Worm (Caenorhabditis elegans): ENCODE data around the gene lin-48.

DNA sequence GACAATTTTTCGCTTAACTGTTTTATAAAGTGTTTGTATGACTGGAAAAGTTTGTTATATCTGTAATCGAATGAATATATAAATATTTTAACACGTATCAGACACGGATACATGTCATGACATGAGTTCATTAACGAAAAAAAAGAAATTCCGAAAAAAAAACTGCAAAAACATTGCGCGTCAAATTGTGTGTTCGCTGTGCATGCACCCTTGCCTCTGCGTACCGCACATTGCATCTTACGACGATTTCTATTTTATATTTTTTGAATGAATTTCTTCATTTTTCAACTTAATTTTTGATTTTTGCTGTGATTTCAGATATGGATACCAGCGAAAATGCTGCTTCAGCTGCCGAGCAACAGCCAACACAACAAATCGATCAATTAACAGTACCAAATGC lies 40.3 kb upstream of the lin-48 start, which contains the start of gene wdr-5.1:
- no peak for TF ChIP-seq him-1 (tag; optimal IDR thresholded peaks at IDR 0.05)
- no peak for TF ChIP-seq dao-5 (tag; optimal IDR thresholded peaks at IDR 0.05)
- TF ChIP-seq W03F9.2 (tag; optimal IDR thresholded peaks at IDR 0.05), result no peak
